Fruit fly (Drosophila melanogaster): Measurements from ENCODE around the gene Ranbp21.
A peak's percentile ranks its signal among the peaks of the same experiment; 100 is the strongest.

The Ranbp21 gene

DNA sequence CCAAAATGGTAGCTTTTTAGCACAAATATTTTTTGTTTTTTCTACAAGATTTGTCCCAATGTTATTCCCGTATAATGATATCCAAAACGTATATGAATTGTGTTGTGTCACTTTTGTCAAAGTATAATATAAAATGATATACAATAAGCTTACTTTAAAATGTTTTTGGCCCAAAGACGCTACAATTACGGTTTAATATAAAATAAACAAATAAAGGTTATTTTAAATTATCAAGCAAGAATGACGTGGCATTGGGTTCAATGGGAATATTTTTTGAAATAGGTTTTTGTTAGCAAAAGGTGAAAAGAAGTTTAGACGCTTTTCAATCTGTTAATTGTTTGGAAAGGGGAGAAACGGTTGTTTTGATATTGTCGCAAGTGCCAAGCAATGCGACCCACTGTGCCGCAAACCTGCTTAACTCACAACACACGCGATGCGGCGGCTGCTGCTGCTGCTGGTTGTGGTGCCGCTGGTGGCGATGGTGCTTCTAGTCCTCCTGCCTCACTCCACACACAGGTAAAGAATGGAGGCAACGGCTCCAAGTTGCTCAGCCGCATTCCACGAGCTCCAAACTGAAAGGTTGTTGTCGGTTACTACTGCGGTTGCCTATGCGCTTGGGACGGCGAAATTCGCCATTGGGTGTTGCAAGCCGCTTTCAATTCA, 11.3 kb upstream of the Ranbp21 start:
- TF ChIP-seq CG5204 (GFP tag; optimal IDR thresholded peaks at IDR 0.05) (peak; percentile 50), CG7101 (tag; optimal IDR thresholded peaks at IDR 0.05) (peak; percentile 47), bab1 (GFP tag; optimal IDR thresholded peaks at IDR 0.05) (no peak), Clk (GFP tag; optimal IDR thresholded peaks at IDR 0.05) (no peak), CG7045 (GFP tag; optimal IDR thresholded peaks at IDR 0.05) (peak; percentile 17), tj (GFP tag; optimal IDR thresholded peaks at IDR 0.05) (peak; percentile 17), pad (GFP tag; optimal IDR thresholded peaks at IDR 0.05) (peak; percentile 8), CG11617 (GFP tag; optimal IDR thresholded peaks at IDR 0.05) (peak; percentile 60), ovo (GFP tag; optimal IDR thresholded peaks at IDR 0.05) (peak; percentile 19)

DNA sequence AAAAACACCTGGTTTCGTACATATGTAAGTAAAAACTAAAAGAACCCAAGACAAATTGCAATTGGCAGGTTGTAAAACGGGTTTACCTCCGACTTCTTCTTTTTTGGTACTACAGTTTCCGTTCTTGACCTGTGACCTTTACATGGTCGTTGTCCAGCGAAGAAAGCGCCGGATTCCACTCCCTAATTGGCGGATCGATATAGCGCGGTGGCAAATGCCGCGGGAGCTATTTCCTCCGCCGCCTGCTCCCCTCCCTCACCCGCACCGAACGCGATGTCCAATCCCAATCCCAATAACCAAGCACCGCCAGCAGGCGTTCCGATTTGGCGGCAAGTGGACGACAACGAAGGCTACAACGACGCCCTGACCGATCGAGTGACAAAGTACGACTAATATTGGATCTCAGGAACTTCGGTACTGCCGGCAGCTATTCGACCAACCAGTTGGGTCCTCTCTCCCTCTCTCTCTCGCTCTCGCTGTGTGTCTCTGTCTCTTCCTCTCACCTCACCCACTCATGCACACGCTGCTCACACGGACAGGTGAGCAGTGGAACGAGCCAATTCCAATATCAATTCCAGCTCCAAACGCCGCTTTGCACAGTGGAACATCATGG, 10.6 kb upstream of the Ranbp21 start:
- TF ChIP-seq cnc (optimal IDR thresholded peaks at IDR 0.05) (no peak), Crg-1 (GFP tag; optimal IDR thresholded peaks at IDR 0.05) (no peak), CG12768 (GFP tag; optimal IDR thresholded peaks at IDR 0.05) (peak; percentile 1), bab1 (GFP tag; optimal IDR thresholded peaks at IDR 0.05) (peak; percentile 40), CG1620 (GFP tag; optimal IDR thresholded peaks at IDR 0.05) (peak; percentile 29), CG7101 (tag; optimal IDR thresholded peaks at IDR 0.05) (no peak), CG14711 (tag; optimal IDR thresholded peaks at IDR 0.05) (no peak), toe (GFP tag; optimal IDR thresholded peaks at IDR 0.05) (no peak), kay (GFP tag; ENCODE audit: borderline replicate concordance) (no peak), CG11617 (GFP tag; optimal IDR thresholded peaks at IDR 0.05) (no peak)

DNA sequence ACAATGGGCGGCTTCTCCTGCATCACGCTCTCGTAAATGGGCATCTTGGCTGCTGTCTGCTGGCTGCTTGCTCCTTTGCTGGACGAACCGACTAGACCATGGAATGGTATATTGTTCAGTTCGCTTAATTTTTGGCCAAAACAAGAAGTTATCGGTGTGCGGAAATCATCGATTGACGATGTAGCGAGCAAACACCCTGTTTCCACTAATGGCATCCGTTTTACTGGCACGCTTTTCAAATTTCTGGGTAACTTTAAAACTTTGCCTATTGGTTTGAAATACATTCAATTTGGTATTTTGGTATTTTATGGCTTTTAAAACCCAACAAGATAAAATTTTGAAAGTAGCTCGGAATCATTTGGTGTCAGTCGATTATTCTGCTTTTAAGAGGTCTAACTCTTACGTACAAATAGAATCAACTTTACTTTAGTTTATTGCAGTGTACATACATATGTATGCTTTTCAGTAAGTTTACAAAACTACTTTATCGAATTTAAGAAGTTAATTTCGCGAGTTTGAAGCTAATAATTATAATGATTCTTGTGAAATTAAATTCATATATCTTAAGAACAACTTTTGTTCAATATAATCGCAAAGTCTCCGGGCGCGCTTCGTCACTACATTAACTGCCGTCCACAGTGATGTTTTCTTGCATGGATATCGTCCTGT, 6.1 kb downstream of the Ranbp21 start, which contains the start of gene Arp10:
Gene Arp10 (minus strand): TSS at position 304 of the 669 bp plus-strand sequence.
- TF ChIP-seq CG14711 (tag; optimal IDR thresholded peaks at IDR 0.05) (no peak), CG11617 (GFP tag; optimal IDR thresholded peaks at IDR 0.05) (no peak), Crg-1 (GFP tag; optimal IDR thresholded peaks at IDR 0.05) (no peak), Mnt (GFP tag; optimal IDR thresholded peaks at IDR 0.05) (no peak), pad (GFP tag; optimal IDR thresholded peaks at IDR 0.05) (no peak), CG12768 (GFP tag; optimal IDR thresholded peaks at IDR 0.05) (no peak), CG1620 (GFP tag; optimal IDR thresholded peaks at IDR 0.05) (no peak), CG5204 (GFP tag; optimal IDR thresholded peaks at IDR 0.05) (no peak), Clk (GFP tag; optimal IDR thresholded peaks at IDR 0.05) (no peak), cnc (optimal IDR thresholded peaks at IDR 0.05) (no peak), kay (GFP tag; ENCODE audit: borderline replicate concordance) (no peak), Hr96 (GFP tag; optimal IDR thresholded peaks at IDR 0.05) (no peak), CG7045 (GFP tag; optimal IDR thresholded peaks at IDR 0.05) (no peak), CG33017 (tag; optimal IDR thresholded peaks at IDR 0.05) (peak; percentile 36), toe (GFP tag; optimal IDR thresholded peaks at IDR 0.05) (no peak), bab1 (GFP tag; optimal IDR thresholded peaks at IDR 0.05) (peak; percentile 15)

DNA sequence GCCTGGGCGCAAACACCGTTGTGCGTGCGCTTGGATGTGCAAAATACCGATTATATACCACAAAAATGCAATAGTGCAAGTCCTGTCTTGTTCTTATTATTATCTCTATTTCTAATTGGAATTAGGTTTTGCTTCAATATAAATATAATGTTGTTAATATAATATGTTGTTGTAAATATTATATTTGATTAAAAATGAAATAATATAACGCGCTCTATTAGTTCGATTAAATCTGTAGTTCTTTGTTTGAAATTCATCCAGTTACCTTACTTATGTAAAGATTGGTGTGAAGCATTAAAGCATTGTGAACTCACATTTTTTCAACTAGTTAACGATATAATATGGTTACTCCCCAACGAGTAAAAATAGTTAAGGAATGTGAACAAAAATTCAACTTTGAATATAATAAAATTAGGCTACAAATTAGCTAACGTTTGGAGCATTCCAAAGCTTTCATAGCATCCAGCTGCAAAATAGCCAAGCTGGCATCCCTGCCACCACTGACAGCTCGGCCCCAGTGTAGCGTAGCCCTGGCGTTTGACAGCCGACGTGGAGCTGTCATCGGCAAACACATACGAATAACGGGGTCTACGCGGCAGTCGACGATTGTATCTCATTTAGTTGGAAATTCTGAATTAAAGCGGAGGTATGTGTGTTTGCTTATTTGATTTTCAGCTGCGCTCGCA, 9.1 kb downstream of the Ranbp21 start, which contains the start of the genes CG12237 and Sec61gamma:
Gene CG12237 (minus strand): TSS at position 51 of the 686 bp plus-strand sequence.
Gene Sec61gamma (plus strand): TSS at position 509 of the 686 bp plus-strand sequence.
- TF ChIP-seq cnc (optimal IDR thresholded peaks at IDR 0.05) (no peak), pad (GFP tag; optimal IDR thresholded peaks at IDR 0.05) (peak; percentile 39), ovo (GFP tag; optimal IDR thresholded peaks at IDR 0.05) (peak; percentile 95), cic (GFP tag; optimal IDR thresholded peaks at IDR 0.05) (no peak), toe (GFP tag; optimal IDR thresholded peaks at IDR 0.05) (no peak), bab1 (GFP tag; optimal IDR thresholded peaks at IDR 0.05) (peak; percentile 55), Mnt (GFP tag; optimal IDR thresholded peaks at IDR 0.05) (peak; percentile 31), CG1620 (GFP tag; optimal IDR thresholded peaks at IDR 0.05) (peak; percentile 65), CG7101 (tag; optimal IDR thresholded peaks at IDR 0.05) (peak; percentile 40), tj (GFP tag; optimal IDR thresholded peaks at IDR 0.05) (peak; percentile 41), CG11617 (GFP tag; optimal IDR thresholded peaks at IDR 0.05) (peak; percentile 18), CG12768 (GFP tag; optimal IDR thresholded peaks at IDR 0.05) (peak; percentile 1), CG14711 (tag; optimal IDR thresholded peaks at IDR 0.05) (no peak)

DNA sequence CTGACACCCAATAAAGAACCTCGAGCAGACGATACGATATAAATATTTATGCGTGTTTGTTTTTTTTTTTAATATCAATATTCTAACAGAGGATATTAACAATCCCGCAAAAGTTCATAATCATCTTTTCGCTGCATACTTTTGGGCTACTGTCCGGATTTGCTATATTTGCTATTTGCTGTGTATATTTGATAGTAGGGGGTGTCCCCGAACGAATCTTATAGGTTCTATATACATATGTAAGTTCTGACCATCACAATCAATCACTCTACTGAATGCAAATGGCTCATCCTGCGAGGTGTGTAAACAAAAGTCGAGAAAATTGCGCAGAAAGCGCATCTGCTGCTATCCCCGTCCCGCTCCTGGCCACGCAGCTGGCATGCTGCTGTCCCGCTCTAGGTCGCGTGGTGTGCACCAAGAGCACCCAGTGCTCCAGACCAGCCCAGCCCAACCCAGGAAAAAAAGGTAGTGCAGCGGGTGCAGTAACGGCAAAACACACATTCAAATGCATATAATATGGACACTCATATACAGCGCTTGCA, 11.3 kb downstream of the Ranbp21 start:
- TF ChIP-seq Crg-1 (GFP tag; optimal IDR thresholded peaks at IDR 0.05) = no peak
- no peak for TF ChIP-seq kay (GFP tag; ENCODE audit: borderline replicate concordance)
- no peak for TF ChIP-seq ovo (GFP tag; optimal IDR thresholded peaks at IDR 0.05)
- no peak for TF ChIP-seq CG5204 (GFP tag; optimal IDR thresholded peaks at IDR 0.05)
- no peak for TF ChIP-seq Clk (GFP tag; optimal IDR thresholded peaks at IDR 0.05)
- TF ChIP-seq CG7045 (GFP tag; optimal IDR thresholded peaks at IDR 0.05) = no peak
- peak; percentile 24 for TF ChIP-seq bab1 (GFP tag; optimal IDR thresholded peaks at IDR 0.05)
- TF ChIP-seq Hr96 (GFP tag; optimal IDR thresholded peaks at IDR 0.05) = no peak
- TF ChIP-seq toe (GFP tag; optimal IDR thresholded peaks at IDR 0.05) = no peak
- peak; percentile 70 for TF ChIP-seq pad (GFP tag; optimal IDR thresholded peaks at IDR 0.05)
- TF ChIP-seq CG33017 (tag; optimal IDR thresholded peaks at IDR 0.05) = no peak
- no peak for TF ChIP-seq CG12768 (GFP tag; optimal IDR thresholded peaks at IDR 0.05)
- no peak for TF ChIP-seq CG14711 (tag; optimal IDR thresholded peaks at IDR 0.05)
- no peak for TF ChIP-seq CG1620 (GFP tag; optimal IDR thresholded peaks at IDR 0.05)
- TF ChIP-seq CG11617 (GFP tag; optimal IDR thresholded peaks at IDR 0.05) = no peak
